Worm (Caenorhabditis elegans): Measurements from ENCODE around the gene C42D4.13.

- no peak for TF ChIP-seq ama-1 (optimal IDR thresholded peaks at IDR 0.05)
- no peak for TF ChIP-seq pes-1 (GFP tag; IDR thresholded peaks at IDR 0.05)
- TF ChIP-seq B0310.2 (tag; optimal IDR thresholded peaks at IDR 0.05), result no peak
- no peak for TF ChIP-seq ets-7 (tag; optimal IDR thresholded peaks at IDR 0.05)
- TF ChIP-seq F13C5.2 (tag; optimal IDR thresholded peaks at IDR 0.05), result no peak
- no peak for TF ChIP-seq tra-4 (tag; optimal IDR thresholded peaks at IDR 0.05)
- no peak for TF ChIP-seq flt-1 (GFP tag; IDR thresholded peaks at IDR 0.05)
- no peak for TF ChIP-seq aly-1 (tag; optimal IDR thresholded peaks at IDR 0.05)
- no peak for TF ChIP-seq tbx-11 (GFP tag; IDR thresholded peaks at IDR 0.05)
- no peak for TF ChIP-seq scrt-1 (GFP tag; IDR thresholded peaks at IDR 0.05)
- TF ChIP-seq hmg-4 (GFP tag; optimal IDR thresholded peaks at IDR 0.05), result no peak
- TF ChIP-seq ceh-13 (GFP tag; optimal IDR thresholded peaks at IDR 0.05), result no peak
Observed at ce11 chrIV:7152409-7152808, 35.5 kb downstream of the C42D4.13 start, which contains the start of gene col-113.
